Worm (Caenorhabditis elegans) whole organism, late embryonic: ENCODE results near the gene ZK370.6.
A peak's percentile ranks its signal among the peaks of the same experiment; 100 is the strongest.

ENCODE experiments used
- Y22D7AL.16 ChIP-seq: sonication (generic microtip); optimal IDR thresholded peaks from 2 replicates; lab custom pipeline; 2016; ENCODE audit warnings: missing genetic modification characterization, missing compliant biosample characterization
- ceh-14 ChIP-seq: sonication (generic microtip); optimal IDR thresholded peaks from 2 replicates; lab custom pipeline; 2016; ENCODE audit warnings: missing genotype, missing genetic modification characterization, missing compliant biosample characterization
- ceh-22 ChIP-seq: sonication (generic microtip); optimal IDR thresholded peaks from 2 replicates; lab custom pipeline; 2017; ENCODE audit warnings: missing biosample characterization, missing genetic modification characterization
- ceh-30 ChIP-seq: fragments of 150-350 bp; optimal IDR thresholded peaks from 2 replicates; lab custom pipeline; 2014; ENCODE audit warnings: missing biosample characterization, missing genetic modification characterization
- ceh-31 ChIP-seq: sonication (generic microtip); optimal IDR thresholded peaks from 2 replicates; lab custom pipeline; 2016; ENCODE audit warnings: missing genetic modification characterization, missing compliant biosample characterization
- ceh-34 ChIP-seq: sonication (generic microtip); optimal IDR thresholded peaks from 2 replicates; lab custom pipeline; 2016; ENCODE audit warnings: mild to moderate bottlenecking, missing genetic modification characterization, missing compliant biosample characterization
- ceh-45 ChIP-seq: fragments of 200-800 bp; sonication (Bioruptor generic); IDR thresholded peaks from 2 replicates; pipeline ENCODE4 v1.3.6; 2022; ENCODE audit warnings: missing genetic modification reagents, missing genetic modification characterization, missing compliant biosample characterization
- ceh-48 ChIP-seq: sonication (generic microtip); optimal IDR thresholded peaks from 2 replicates; lab custom pipeline; 2016; ENCODE audit warnings: missing genetic modification characterization, inconsistent platforms, missing compliant biosample characterization
- ceh-6 ChIP-seq: fragments of 200-800 bp; sonication (Bioruptor generic); optimal IDR thresholded peaks from 2 replicates; lab custom pipeline; 2018; ENCODE audit warnings: mild to moderate bottlenecking, missing genetic modification characterization, missing compliant biosample characterization
- ceh-9 ChIP-seq: sonication (generic microtip); optimal IDR thresholded peaks from 2 replicates; lab custom pipeline; 2016; ENCODE audit warnings: mild to moderate bottlenecking, missing genetic modification characterization, inconsistent platforms, missing compliant biosample characterization
- dve-1 ChIP-seq: sonication (generic microtip); optimal IDR thresholded peaks from 2 replicates; lab custom pipeline; 2017; ENCODE audit warnings: antibody characterized with exemption, mild to moderate bottlenecking, missing genetic modification characterization, missing compliant biosample characterization
- ets-4 ChIP-seq: sonication (generic microtip); optimal IDR thresholded peaks from 2 replicates; lab custom pipeline; 2016; ENCODE audit warnings: missing genetic modification characterization, missing compliant biosample characterization
- fax-1 ChIP-seq: sonication (generic microtip); optimal IDR thresholded peaks from 2 replicates; lab custom pipeline; 2016; ENCODE audit warnings: missing genotype, missing genetic modification characterization, missing compliant biosample characterization
- hlh-13 ChIP-seq: fragments of 200-800 bp; sonication (Bioruptor generic); optimal IDR thresholded peaks from 2 replicates; lab custom pipeline; 2018; ENCODE audit warnings: mild to moderate bottlenecking, missing genetic modification characterization, missing compliant biosample characterization
- madf-2 ChIP-seq: sonication (generic microtip); optimal IDR thresholded peaks from 2 replicates; lab custom pipeline; 2017; ENCODE audit warnings: missing genetic modification characterization, missing compliant biosample characterization
- mec-3 ChIP-seq: sonication (generic microtip); optimal IDR thresholded peaks from 2 replicates; lab custom pipeline; 2016; ENCODE audit warnings: borderline replicate concordance, missing genetic modification characterization, missing compliant biosample characterization
- nfya-1 ChIP-seq: sonication (generic microtip); optimal IDR thresholded peaks from 2 replicates; lab custom pipeline; 2017; ENCODE audit warnings: missing genetic modification characterization, mild to moderate bottlenecking, missing compliant biosample characterization, antibody characterized with exemption, moderate library complexity
- nhr-11 ChIP-seq: fragments of 150-350 bp; optimal IDR thresholded peaks from 2 replicates; lab custom pipeline; 2014; ENCODE audit warnings: missing biosample characterization, missing genetic modification characterization
- nhr-232 ChIP-seq: sonication (generic microtip); optimal IDR thresholded peaks from 2 replicates; lab custom pipeline; 2016; ENCODE audit warnings: missing genetic modification characterization, missing compliant biosample characterization
- odd-2 ChIP-seq: sonication (generic microtip); optimal IDR thresholded peaks from 2 replicates; lab custom pipeline; 2017; ENCODE audit warnings: antibody characterized with exemption, mild to moderate bottlenecking, missing genetic modification characterization, missing compliant biosample characterization
- pag-3 ChIP-seq: sonication (generic microtip); optimal IDR thresholded peaks from 2 replicates; lab custom pipeline; 2016; ENCODE audit warnings: missing compliant biosample characterization, missing genetic modification characterization, borderline replicate concordance
- pax-1 ChIP-seq: fragments of 150-350 bp; optimal IDR thresholded peaks from 2 replicates; lab custom pipeline; 2014; ENCODE audit warnings: missing biosample characterization, missing genetic modification characterization
- pqm-1 ChIP-seq: sonication (generic microtip); optimal IDR thresholded peaks from 2 replicates; lab custom pipeline; 2016; ENCODE audit warnings: missing genetic modification characterization, missing compliant biosample characterization
- pros-1 ChIP-seq: fragments of 150-350 bp; optimal IDR thresholded peaks from 2 replicates; lab custom pipeline; 2014; ENCODE audit warnings: missing biosample characterization, missing genetic modification reagents, missing genetic modification characterization
- rnt-1 ChIP-seq: sonication (generic microtip); optimal IDR thresholded peaks from 2 replicates; lab custom pipeline; 2016; ENCODE audit warnings: missing genetic modification characterization, missing compliant biosample characterization
- sox-4 ChIP-seq: sonication (generic microtip); optimal IDR thresholded peaks from 2 replicates; lab custom pipeline; 2017; ENCODE audit warnings: mild to moderate bottlenecking, missing genetic modification characterization, inconsistent platforms, missing compliant biosample characterization
- syd-9 ChIP-seq: sonication (generic microtip); optimal IDR thresholded peaks from 2 replicates; lab custom pipeline; 2016; ENCODE audit warnings: mild to moderate bottlenecking, missing genetic modification characterization, moderate library complexity, missing compliant biosample characterization
- ttx-3 ChIP-seq: sonication (generic microtip); optimal IDR thresholded peaks from 2 replicates; lab custom pipeline; 2016; ENCODE audit warnings: missing genetic modification reagents, missing genetic modification characterization, missing compliant biosample characterization
- unc-42 ChIP-seq: sonication (generic microtip); optimal IDR thresholded peaks from 2 replicates; lab custom pipeline; 2016; ENCODE audit warnings: missing genotype, missing genetic modification characterization, missing compliant biosample characterization
- zip-5 ChIP-seq: sonication (generic microtip); optimal IDR thresholded peaks from 2 replicates; lab custom pipeline; 2016; ENCODE audit warnings: missing genetic modification characterization, missing compliant biosample characterization
- ztf-16 ChIP-seq: sonication (generic microtip); optimal IDR thresholded peaks from 2 replicates; lab custom pipeline; 2017; ENCODE audit warnings: missing genetic modification characterization, missing compliant biosample characterization

Gene ZK370.6

ce11 chrIII:8700289-8700957 is 43.2 kb downstream of the ZK370.6 start, which contains the start of the genes sdz-1 and vps-33.1 (continued):
- TF ChIP-seq ceh-31 (tag; lab: Kevin White, UChicago) (peak; percentile 70), dve-1 (tag; lab: Kevin White, UChicago) (no peak)
- TF ChIP-seq, all 69 proteins: peak for 11

ce11 chrIII:8697268-8697907 is 46.3 kb downstream of the ZK370.6 start:
- no peak for TF ChIP-seq madf-2 (tag; lab: Kevin White, UChicago)
- TF ChIP-seq mec-3 (tag; lab: Kevin White, UChicago): no peak
- TF ChIP-seq ztf-16: no peak
- no peak for TF ChIP-seq ceh-9 (tag; lab: Kevin White, UChicago)
- TF ChIP-seq pqm-1 (tag; lab: Kevin White, UChicago): no peak
- no peak for TF ChIP-seq ceh-30
- no peak for TF ChIP-seq ceh-45
- TF ChIP-seq ceh-34 (tag; lab: Kevin White, UChicago): no peak
- no peak for TF ChIP-seq ttx-3 (tag; lab: Kevin White, UChicago)
- TF ChIP-seq Y22D7AL.16: no peak
- TF ChIP-seq rnt-1 (tag; lab: Kevin White, UChicago): no peak
- TF ChIP-seq ceh-14: no peak
- no peak for TF ChIP-seq fax-1 (tag; lab: Kevin White, UChicago)
- no peak for TF ChIP-seq nhr-232 (tag; lab: Kevin White, UChicago)
- no peak for TF ChIP-seq pag-3 (tag; lab: Kevin White, UChicago)
- TF ChIP-seq ceh-6: no peak
- TF ChIP-seq odd-2 (tag; lab: Kevin White, UChicago): no peak

- peak; percentile 15 for TF ChIP-seq ceh-48
- TF ChIP-seq nfya-1: peak; percentile 22
- no peak for TF ChIP-seq sox-4 (tag; lab: Kevin White, UChicago)
- TF ChIP-seq fax-1 (tag; lab: Kevin White, UChicago): no peak
- no peak for TF ChIP-seq pros-1 (tag; lab: Kevin White, UChicago)
Observed at ce11 chrIII:8696680-8697079, 47.0 kb downstream of the ZK370.6 start.

- no peak for TF ChIP-seq ceh-6
- TF ChIP-seq pax-1: no peak
- no peak for TF ChIP-seq ets-4 (tag; lab: Kevin White, UChicago)
- no peak for TF ChIP-seq ceh-22
- TF ChIP-seq unc-42 (tag; lab: Kevin White, UChicago): no peak
- TF ChIP-seq zip-5 (tag; lab: Kevin White, UChicago): no peak
- TF ChIP-seq nhr-11 (tag; lab: Kevin White, UChicago): no peak
- TF ChIP-seq syd-9 (tag; lab: Kevin White, UChicago): no peak
- TF ChIP-seq hlh-13: no peak
- TF ChIP-seq, all 69 proteins: peak for 0
Observed at ce11 chrIII:8693322-8693721, 50.3 kb downstream of the ZK370.6 start, which contains the start of gene B0303.7. Gene B0303.7 (plus strand): TSS chrIII:8693622.
